Worm (Caenorhabditis elegans): ENCODE results near the gene tra-3.
"Not testable (repeated sequence)": the region's sequence is repeated elsewhere in the genome, so short reads cannot be mapped to it uniquely, and the experiment has no call there.

Gene tra-3

DNA sequence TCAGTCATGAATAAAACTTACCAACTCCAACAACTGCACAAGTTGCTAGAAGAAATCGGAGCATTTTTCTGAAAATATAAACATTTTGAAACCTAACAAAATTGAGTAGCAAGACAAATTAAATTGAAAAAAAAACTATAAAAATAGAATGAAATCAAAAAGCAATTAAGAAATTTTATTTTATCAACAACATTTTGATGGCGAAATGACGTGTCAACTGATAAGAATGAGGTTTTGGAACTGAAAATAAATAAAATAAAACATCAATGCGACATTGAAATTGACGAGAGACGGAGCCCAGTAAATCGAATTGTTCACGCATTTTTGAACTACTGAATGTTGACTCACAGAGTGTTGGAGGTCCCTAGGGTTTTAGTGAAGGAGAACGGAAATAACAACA is 13.1 kb downstream of the tra-3 start, which contains the start of gene F55B11.4:
Gene F55B11.4 (minus strand): TSS at position 68 of the 400 bp plus-strand sequence.
- TF ChIP-seq hlh-6 (tag; optimal IDR thresholded peaks at IDR 0.05) (no peak), T23F11.4 (GFP tag; optimal IDR thresholded peaks at IDR 0.05) (no peak), pros-1 (tag; optimal IDR thresholded peaks at IDR 0.05) (no peak), ceh-9 (tag; optimal IDR thresholded peaks at IDR 0.05) (no peak), lin-11 (tag; optimal IDR thresholded peaks at IDR 0.05) (no peak), ceh-22 (tag; optimal IDR thresholded peaks at IDR 0.05) (no peak)

DNA sequence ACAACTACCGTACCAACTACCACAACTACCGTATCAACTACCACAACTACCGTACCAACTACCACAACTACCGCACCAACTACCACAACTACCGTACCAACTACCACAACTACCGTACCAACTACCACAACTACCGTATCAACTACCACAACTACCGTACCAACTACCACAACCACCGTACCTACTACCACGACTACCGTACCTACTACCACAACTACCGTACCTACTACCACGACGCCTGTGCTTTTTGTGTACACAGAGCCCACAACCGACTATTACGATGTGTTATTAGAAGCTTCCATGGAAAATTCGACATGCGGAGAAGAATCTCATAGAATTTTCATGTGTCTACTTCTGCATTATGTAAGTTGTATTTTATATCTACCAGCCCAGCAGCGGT is 16.6 kb downstream of the tra-3 start, which contains the start of gene F55B11.5:
Gene F55B11.5 (plus strand): TSS at position 301 of the 400 bp plus-strand sequence.
- TF ChIP-seq C08G9.2, sdc-2, zip-5 (tag; optimal IDR thresholded peaks at IDR 0.05): not testable (repeated sequence)

DNA sequence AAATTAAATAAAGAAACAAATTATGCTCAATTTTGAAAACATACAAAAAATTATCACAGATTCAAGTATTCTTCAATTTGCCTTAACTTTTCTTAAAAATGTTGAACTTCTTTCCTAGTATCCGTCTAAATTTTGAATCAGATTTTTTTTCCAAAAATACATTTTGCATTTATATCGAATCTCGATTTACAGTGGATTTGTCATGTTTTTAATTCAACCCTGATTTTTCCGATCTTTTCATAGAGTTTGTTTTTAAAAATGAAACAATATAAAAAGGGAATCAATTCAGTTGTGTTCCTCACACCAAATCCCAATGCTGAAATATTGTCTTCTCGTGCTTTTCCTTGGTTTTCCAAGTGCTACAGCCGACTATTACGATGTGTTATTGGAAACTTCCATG is 19.6 kb downstream of the tra-3 start, which contains the start of gene F55B11.3:
Gene F55B11.3 (plus strand): TSS at position 301 of the 400 bp plus-strand sequence.
- TF ChIP-seq ztf-16 (tag; optimal IDR thresholded peaks at IDR 0.05) (no peak), hlh-13 (GFP tag; optimal IDR thresholded peaks at IDR 0.05) (no peak), ceh-24 (tag; optimal IDR thresholded peaks at IDR 0.05) (no peak), ceh-19 (GFP tag; optimal IDR thresholded peaks at IDR 0.05) (no peak), ceh-9 (tag; optimal IDR thresholded peaks at IDR 0.05) (no peak), ceh-31 (tag; optimal IDR thresholded peaks at IDR 0.05) (no peak), eyg-1 (tag; optimal IDR thresholded peaks at IDR 0.05) (no peak), sox-4 (tag; optimal IDR thresholded peaks at IDR 0.05) (no peak), ceh-22 (tag; optimal IDR thresholded peaks at IDR 0.05) (no peak), tbx-7 (tag; optimal IDR thresholded peaks at IDR 0.05) (no peak), pha-2 (tag; optimal IDR thresholded peaks at IDR 0.05) (no peak), zip-5 (tag; optimal IDR thresholded peaks at IDR 0.05) (no peak), lim-6 (tag; optimal IDR thresholded peaks at IDR 0.05) (no peak)

DNA sequence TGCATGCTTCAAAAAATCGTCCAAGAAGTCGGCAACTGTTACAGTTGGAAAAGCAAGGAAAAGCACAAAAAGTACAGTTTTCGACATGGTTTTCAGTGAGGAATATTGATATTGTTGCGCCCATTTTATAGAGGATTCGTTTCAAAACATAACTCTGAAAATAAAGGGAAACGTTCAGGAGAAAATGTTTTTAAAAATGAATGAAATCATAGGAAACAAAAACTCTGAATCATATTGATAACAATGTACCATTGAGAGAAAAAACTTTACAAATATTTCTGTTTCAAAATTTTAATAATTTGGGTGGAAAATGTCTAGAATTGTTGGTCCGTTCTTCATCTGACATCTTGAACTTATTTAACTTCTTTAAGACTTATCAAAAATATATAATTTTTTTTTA is 20.8 kb downstream of the tra-3 start, which contains the start of gene F55B11.2:
Gene F55B11.2 (minus strand): TSS at position 101 of the 400 bp plus-strand sequence.
- TF ChIP-seq ttx-3 (tag; optimal IDR thresholded peaks at IDR 0.05) (no peak), unc-86 (tag; optimal IDR thresholded peaks at IDR 0.05) (no peak), nfya-1 (tag; optimal IDR thresholded peaks at IDR 0.05) (no peak), elt-2 (tag; optimal IDR thresholded peaks at IDR 0.05) (no peak), ceh-18 (tag; optimal IDR thresholded peaks at IDR 0.05) (no peak), ceh-30 (tag; optimal IDR thresholded peaks at IDR 0.05) (no peak), ceh-48 (tag; optimal IDR thresholded peaks at IDR 0.05) (no peak), ceh-34 (tag; optimal IDR thresholded peaks at IDR 0.05) (no peak), mec-3 (tag; optimal IDR thresholded peaks at IDR 0.05; ENCODE audit: borderline replicate concordance) (no peak), sdc-2 (tag; optimal IDR thresholded peaks at IDR 0.05) (no peak), ceh-9 (tag; optimal IDR thresholded peaks at IDR 0.05) (no peak), ceh-14 (tag; optimal IDR thresholded peaks at IDR 0.05) (no peak), C38D4.7 (GFP tag; optimal IDR thresholded peaks at IDR 0.05) (no peak)

DNA sequence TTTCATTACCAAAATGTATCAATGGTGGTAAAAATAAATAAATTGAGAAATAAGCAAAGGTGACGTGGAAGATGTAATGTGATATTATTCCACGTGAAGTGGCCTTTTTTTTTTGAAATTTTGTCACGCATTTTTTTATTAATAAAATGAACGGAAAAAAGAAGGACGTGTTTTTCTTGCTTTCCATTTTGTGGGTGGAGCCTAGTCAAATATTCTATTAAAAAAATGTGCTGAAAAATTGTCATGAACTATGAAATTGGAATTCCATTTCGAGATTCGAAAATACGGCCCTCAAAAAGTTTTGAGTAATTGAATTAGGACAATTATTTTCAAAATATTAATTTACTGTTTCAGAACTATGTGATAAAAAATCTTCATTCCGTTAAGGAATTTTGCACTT is 22.0 kb downstream of the tra-3 start, which contains the start of gene F55B11.7:
Gene F55B11.7 (minus strand): TSS at position 101 of the 400 bp plus-strand sequence.
- TF ChIP-seq elt-2 (tag; optimal IDR thresholded peaks at IDR 0.05) (no peak), pha-2 (tag; optimal IDR thresholded peaks at IDR 0.05) (no peak), ceh-2 (tag; optimal IDR thresholded peaks at IDR 0.05) (no peak), sox-2 (GFP tag; IDR thresholded peaks at IDR 0.05) (no peak), T23F11.4 (GFP tag; optimal IDR thresholded peaks at IDR 0.05) (no peak), dmd-4 (tag; optimal IDR thresholded peaks at IDR 0.05; ENCODE audit: borderline replicate concordance) (no peak), pqm-1 (tag; optimal IDR thresholded peaks at IDR 0.05) (no peak), eyg-1 (tag; optimal IDR thresholded peaks at IDR 0.05) (no peak), pax-1 (tag; optimal IDR thresholded peaks at IDR 0.05) (no peak), che-1 (tag; optimal IDR thresholded peaks at IDR 0.05) (no peak), rnt-1 (tag; optimal IDR thresholded peaks at IDR 0.05) (no peak), unc-3 (GFP tag; conservative IDR thresholded peaks at IDR 0.05) (no peak), unc-3 (tag; optimal IDR thresholded peaks at IDR 0.05) (no peak), gmeb-2 (tag; optimal IDR thresholded peaks at IDR 0.05) (no peak), ceh-30 (tag; optimal IDR thresholded peaks at IDR 0.05) (no peak), ceh-31 (tag; optimal IDR thresholded peaks at IDR 0.05) (no peak)

Data from whole organism, late embryonic.